Fruit fly (Drosophila melanogaster): ENCODE measurements around the gene Dis3l2.

DNA sequence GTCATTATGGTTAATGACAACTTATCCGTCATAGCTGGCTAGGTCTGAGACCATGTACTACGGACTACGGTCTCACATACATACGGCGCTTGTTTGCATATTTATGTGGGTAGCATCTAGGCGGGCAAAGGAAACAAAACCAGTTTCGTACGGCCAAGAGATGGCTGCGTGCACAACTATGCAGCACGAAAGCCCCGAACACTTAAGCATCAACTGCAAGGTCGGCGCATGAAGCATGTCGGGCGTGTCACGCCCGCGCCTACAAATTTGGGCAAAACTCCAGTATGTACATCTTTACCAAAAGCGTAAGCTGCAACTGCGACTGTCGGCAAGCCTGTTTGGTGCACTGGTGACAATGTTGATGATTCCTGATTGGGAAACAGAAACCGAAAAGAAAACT lies 34.6 kb upstream of the Dis3l2 start:
- TF ChIP-seq CG32264 (GFP tag; optimal IDR thresholded peaks at IDR 0.05) (no peak), h (GFP tag; optimal IDR thresholded peaks at IDR 0.05) (no peak), Dif (GFP tag; optimal IDR thresholded peaks at IDR 0.05; ENCODE audit: partially characterized antibody) (no peak), Abd-B (GFP tag; optimal IDR thresholded peaks at IDR 0.05) (no peak), Mio (GFP tag; optimal IDR thresholded peaks at IDR 0.05) (no peak), Hr83 (GFP tag; optimal IDR thresholded peaks at IDR 0.05; ENCODE audit: poor library complexity, severe bottlenecking) (no peak), GATAd (GFP tag; optimal IDR thresholded peaks at IDR 0.05) (no peak), lola (GFP tag; optimal IDR thresholded peaks at IDR 0.05) (no peak), psq (GFP tag; optimal IDR thresholded peaks at IDR 0.05) (no peak)
